Worm (Caenorhabditis elegans) whole organism, L3 larva: ENCODE data around the gene exos-4.2.

Source experiments
- ceh-16 ChIP-seq: sonication (generic microtip); optimal IDR thresholded peaks from 2 replicates; lab custom pipeline; 2017; ENCODE audit warnings: missing biosample characterization, missing genetic modification characterization
- fkh-10 ChIP-seq: sonication (generic microtip); optimal IDR thresholded peaks from 2 replicates; lab custom pipeline; 2017; ENCODE audit warnings: missing biosample characterization, missing genetic modification reagents, missing genetic modification characterization
- fos-1 ChIP-seq: fragments of 150-350 bp; optimal IDR thresholded peaks from 2 replicates; lab custom pipeline; 2014; ENCODE audit warnings: missing biosample characterization, missing genetic modification characterization
- lin-39 ChIP-seq: fragments of 150-350 bp; optimal IDR thresholded peaks from 2 replicates; lab custom pipeline; 2018; ENCODE audit warnings: missing biosample characterization, missing genetic modification reagents, missing genetic modification characterization
- nhr-76 ChIP-seq: fragments of 150-350 bp; sonication (generic microtip); optimal IDR thresholded peaks from 5 replicates; lab custom pipeline; 2014; ENCODE audit warnings: missing biosample characterization, missing genetic modification characterization
- pha-4 ChIP-seq: fragments of 150-350 bp; optimal IDR thresholded peaks from 2 replicates; lab custom pipeline; 2014; ENCODE audit warnings: missing biosample characterization, missing genetic modification reagents, missing genetic modification characterization
- unc-62 ChIP-seq: fragments of 150-350 bp; sonication (generic microtip); optimal IDR thresholded peaks from 4 replicates; lab custom pipeline; 2014; ENCODE audit warnings: missing biosample characterization, missing genetic modification reagents, missing genetic modification characterization
- ztf-4 ChIP-seq: fragments of 150-350 bp; optimal IDR thresholded peaks from 2 replicates; lab custom pipeline; 2014; ENCODE audit warnings: missing biosample characterization, missing genetic modification characterization

DNA sequence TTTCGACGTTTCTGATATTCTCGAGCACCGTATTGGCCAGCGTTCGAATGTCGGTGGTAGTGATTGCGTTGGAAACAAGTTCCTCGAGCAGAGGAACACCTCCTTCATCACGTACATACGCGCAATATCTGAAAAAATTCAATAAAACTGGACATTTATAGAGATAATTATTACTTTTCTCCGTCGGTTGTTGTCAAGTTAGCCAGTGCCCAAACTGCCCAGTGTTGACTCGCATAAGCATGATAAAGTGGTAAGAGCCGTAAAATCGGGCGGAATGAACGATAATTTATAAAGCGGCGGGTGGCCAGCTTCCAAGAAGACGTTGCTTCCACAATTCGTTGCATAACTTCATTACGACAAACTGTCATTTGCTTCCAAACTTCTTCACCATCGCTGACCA, 23.6 kb downstream of the exos-4.2 start:
- TF ChIP-seq ztf-4 (tag; lab: Kevin White, UChicago) = no peak
- TF ChIP-seq ceh-16 = no peak
- no peak for TF ChIP-seq lin-39 (tag; lab: Kevin White, UChicago)
- no peak for TF ChIP-seq nhr-76 (tag; lab: Kevin White, UChicago)
- no peak for TF ChIP-seq fkh-10 (GFP tag; lab: Kevin White, UChicago)
- no peak for TF ChIP-seq pha-4 (tag; lab: Kevin White, UChicago)
- no peak for TF ChIP-seq unc-62
- TF ChIP-seq fos-1 (tag; lab: Kevin White, UChicago) = no peak
